Worm (Caenorhabditis elegans) whole organism, young adult: ENCODE data around the gene phat-8.

ENCODE experiments used
- B0019.2 ChIP-seq: fragments of 200-800 bp; sonication (Bioruptor generic); conservative IDR thresholded peaks from 2 replicates; pipeline ENCODE4 v1.3.6; 2022; ENCODE audit warnings: missing genetic modification reagents, missing genetic modification characterization, missing compliant biosample characterization
- C17E4.6 ChIP-seq: fragments of 200-800 bp; sonication (Bioruptor generic); IDR thresholded peaks from 2 replicates; pipeline ENCODE4 v1.3.6; 2022; ENCODE audit warnings: missing genetic modification reagents, missing genetic modification characterization, missing compliant biosample characterization
- ama-1 ChIP-seq, 3 experiments: fragments of 150-350 bp in 1 of 3; sonication (generic microtip) in 2 of 3; optimal IDR thresholded peaks; 2 replicates each; lab custom pipeline; 2014 to 2018; ENCODE audit warnings: missing biosample characterization in 2 of 3, missing genetic modification characterization in 2 of 3, missing genetic modification reagents in 2 of 3
- dpff-1 ChIP-seq: sonication (generic microtip); optimal IDR thresholded peaks from 2 replicates; lab custom pipeline; 2017; ENCODE audit warnings: mild to moderate bottlenecking, missing genetic modification characterization, missing compliant biosample characterization
- snpc-4 ChIP-seq, 5 experiments: fragments of 150-350 bp in 1 of 5; sonication (generic microtip) in 4 of 5; optimal IDR thresholded peaks; 2 replicates each; lab custom pipeline; 2014 to 2018; ENCODE audit warnings: missing genetic modification characterization in 5 of 5, missing biosample characterization in 3 of 5, antibody characterized with exemption in 2 of 5, mild to moderate bottlenecking in 2 of 5, missing compliant biosample characterization in 2 of 5, missing genotype in 2 of 5, moderate library complexity in 2 of 5, missing genetic modification reagents in 1 of 5
- unc-62 ChIP-seq: fragments of 150-350 bp; optimal IDR thresholded peaks from 2 replicates; lab custom pipeline; 2014; ENCODE audit warnings: missing biosample characterization, missing genetic modification reagents, missing genetic modification characterization

DNA sequence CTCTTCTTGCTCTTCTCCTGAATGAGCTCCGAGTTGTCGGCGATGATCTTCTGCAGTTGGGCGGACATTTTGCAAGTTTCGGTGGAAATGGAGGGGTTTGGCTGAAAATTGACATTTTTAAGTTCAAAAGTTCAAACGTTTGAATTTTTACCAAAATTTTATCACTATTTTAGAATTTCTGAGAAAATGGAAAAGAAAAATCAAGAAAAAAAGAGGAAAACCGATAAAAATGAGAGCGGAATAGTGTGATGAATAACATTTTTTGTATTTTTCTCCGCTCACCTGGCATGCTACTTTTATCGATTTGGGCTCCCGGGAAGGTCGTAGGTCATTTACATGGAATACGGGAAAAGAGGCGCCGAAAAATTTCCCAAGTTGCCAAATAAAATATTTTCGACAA, 13.5 kb downstream of the phat-8 start, which contains the start of gene F15A4.10:
- TF ChIP-seq snpc-4 (GFP tag; optimal IDR thresholded peaks at IDR 0.05; lab: Kevin White, UChicago) (no peak), snpc-4 (tag; optimal IDR thresholded peaks at IDR 0.05; lab: Kevin White, UChicago) (no peak), C17E4.6 (GFP tag; lab: Robert Waterston, UW) (no peak), B0019.2 (no peak), unc-62 (GFP tag; lab: Kevin White, UChicago) (no peak), ama-1 (optimal IDR thresholded peaks at IDR 0.05; lab: Kevin White, UChicago) (no peak), ama-1 (GFP tag; optimal IDR thresholded peaks at IDR 0.05; lab: Kevin White, UChicago) (no peak), dpff-1 (tag; lab: Kevin White, UChicago) (no peak)
